Fruit fly (Drosophila melanogaster) whole organism, embryonic: ENCODE measurements around the gene CG43759.

Experiments
- Asciz ChIP-seq: fragments of 200-800 bp; sonication (Bioruptor generic); optimal IDR thresholded peaks from 2 replicates; lab custom pipeline; 2017; ENCODE audit warnings: missing biosample characterization, mild to moderate bottlenecking, missing genetic modification characterization, missing genetic modification reagents
- CG12942 ChIP-seq: fragments of 200-800 bp; sonication (Bioruptor generic); optimal IDR thresholded peaks from 3 replicates; lab custom pipeline; 2016; ENCODE audit warnings: missing biosample characterization, missing genetic modification characterization
- CG13123 ChIP-seq: fragments of 200-800 bp; sonication (Bioruptor generic); optimal IDR thresholded peaks from 2 replicates; lab custom pipeline; 2016; ENCODE audit warnings: missing biosample characterization, missing genetic modification characterization
- CG14710 ChIP-seq: fragments of 200-800 bp; sonication (Bioruptor generic); optimal IDR thresholded peaks from 3 replicates; lab custom pipeline; 2019; ENCODE audit warnings: missing biosample characterization, mild to moderate bottlenecking, missing genetic modification characterization, moderate library complexity
- CG15696 ChIP-seq: fragments of 200-800 bp; sonication (Bioruptor generic); optimal IDR thresholded peaks from 2 replicates; lab custom pipeline; 2019; ENCODE audit warnings: missing biosample characterization, mild to moderate bottlenecking, missing genetic modification characterization, moderate library complexity
- CG17328 ChIP-seq: fragments of 200-800 bp; sonication (Bioruptor generic); IDR thresholded peaks from 2 replicates; pipeline ENCODE4 v1.3.6; 2022; ENCODE audit warnings: missing biosample characterization, missing genetic modification characterization
- CG17912 ChIP-seq: fragments of 200-800 bp; sonication (Bioruptor generic); optimal IDR thresholded peaks from 2 replicates; lab custom pipeline; 2018; ENCODE audit warnings: missing biosample characterization, mild to moderate bottlenecking, missing genetic modification characterization
- CG2116 ChIP-seq: fragments of 200-800 bp; sonication (Bioruptor generic); optimal IDR thresholded peaks from 3 replicates; lab custom pipeline; 2018; ENCODE audit warnings: missing biosample characterization, mild to moderate bottlenecking, missing genetic modification characterization
- CG2129 ChIP-seq: fragments of 200-800 bp; sonication (Bioruptor generic); IDR thresholded peaks from 2 replicates; pipeline ENCODE4 v1.3.6; 2022; ENCODE audit warnings: missing biosample characterization, missing genetic modification characterization; ENCODE audit not compliant: partially characterized antibody
- CG2199 ChIP-seq: fragments of 200-800 bp; sonication (Bioruptor generic); IDR thresholded peaks from 3 replicates; pipeline ENCODE4 v1.3.6; 2022; ENCODE audit warnings: missing biosample characterization, missing genetic modification characterization
- CG30403 ChIP-seq: fragments of 200-800 bp; sonication (Bioruptor generic); optimal IDR thresholded peaks from 3 replicates; lab custom pipeline; 2016; ENCODE audit warnings: missing biosample characterization, missing genetic modification characterization
- CG32767 ChIP-seq: fragments of 200-800 bp; sonication (Bioruptor generic); IDR thresholded peaks from 2 replicates; pipeline ENCODE4 v1.3.6; 2022; ENCODE audit warnings: missing biosample characterization, missing genetic modification characterization
- CG3838 ChIP-seq: fragments of 200-800 bp; sonication (Bioruptor generic); optimal IDR thresholded peaks from 3 replicates; lab custom pipeline; 2016; ENCODE audit warnings: missing biosample characterization, missing genetic modification characterization
- CG3995 ChIP-seq: fragments of 200-800 bp; sonication (Bioruptor generic); optimal IDR thresholded peaks from 3 replicates; lab custom pipeline; 2016; ENCODE audit warnings: missing biosample characterization, missing genetic modification characterization
- CG4424 ChIP-seq: fragments of 200-800 bp; sonication (Bioruptor generic); optimal IDR thresholded peaks from 3 replicates; lab custom pipeline; 2016; ENCODE audit warnings: missing biosample characterization, missing genetic modification characterization
- CG4730 ChIP-seq: fragments of 200-800 bp; sonication (Bioruptor generic); IDR thresholded peaks from 2 replicates; pipeline ENCODE4 v1.3.6; 2022; ENCODE audit warnings: missing biosample characterization, missing genetic modification characterization
- CG4820 ChIP-seq: fragments of 200-800 bp; sonication (Bioruptor generic); optimal IDR thresholded peaks from 3 replicates; lab custom pipeline; 2016; ENCODE audit warnings: missing biosample characterization, missing genetic modification characterization
- CG6683 ChIP-seq: fragments of 200-800 bp; sonication (Bioruptor generic); optimal IDR thresholded peaks from 2 replicates; lab custom pipeline; 2017; ENCODE audit warnings: missing biosample characterization, mild to moderate bottlenecking, missing genetic modification characterization, missing genetic modification reagents
- CG7963 ChIP-seq: fragments of 200-800 bp; sonication (Bioruptor generic); IDR thresholded peaks from 3 replicates; pipeline ENCODE4 v1.3.6; 2022; ENCODE audit warnings: missing biosample characterization, missing genetic modification characterization; ENCODE audit not compliant: partially characterized antibody
- CG8478 ChIP-seq: fragments of >200 bp; optimal IDR thresholded peaks from 2 replicates; lab custom pipeline; 2018
- CG8944 ChIP-seq: fragments of 200-800 bp; sonication (Bioruptor generic); optimal IDR thresholded peaks from 3 replicates; lab custom pipeline; 2016; ENCODE audit warnings: missing biosample characterization, missing genetic modification characterization
- CG9437 ChIP-seq: fragments of 200-800 bp; sonication (Bioruptor generic); optimal IDR thresholded peaks from 2 replicates; lab custom pipeline; 2018; ENCODE audit warnings: missing biosample characterization, mild to moderate bottlenecking, missing genetic modification characterization
- CHES-1-like ChIP-seq: fragments of 200-800 bp; sonication (Bioruptor generic); optimal IDR thresholded peaks from 2 replicates; lab custom pipeline; 2016; ENCODE audit warnings: missing biosample characterization, missing genetic modification characterization
- D19B ChIP-seq: fragments of 200-800 bp; sonication (Bioruptor generic); optimal IDR thresholded peaks from 2 replicates; lab custom pipeline; 2017; ENCODE audit warnings: missing biosample characterization, mild to moderate bottlenecking, missing genetic modification characterization
- Deaf1 ChIP-seq: fragments of 200-800 bp; optimal IDR thresholded peaks from 3 replicates; lab custom pipeline; 2019; ENCODE audit warnings: missing biosample characterization, mild to moderate bottlenecking, missing genetic modification characterization, moderate library complexity
- E2f1 ChIP-seq: fragments of 200-800 bp; sonication (Bioruptor generic); IDR thresholded peaks from 2 replicates; pipeline ENCODE4 v1.3.6; 2022; ENCODE audit warnings: missing biosample characterization, missing genetic modification characterization
- Elba2 ChIP-seq: fragments of 200-800 bp; sonication (Bioruptor generic); optimal IDR thresholded peaks from 3 replicates; lab custom pipeline; 2016; ENCODE audit warnings: missing biosample characterization, missing genetic modification characterization
- Hr51 ChIP-seq, 2 experiments: fragments of 200-800 bp; sonication (Bioruptor generic); optimal IDR thresholded peaks; 2 replicates in 1 of 2; 3 replicates in 1 of 2; lab custom pipeline; 2016 to 2018; ENCODE audit warnings: missing biosample characterization in 2 of 2, missing genetic modification characterization in 2 of 2, mild to moderate bottlenecking in 1 of 2, moderate library complexity in 1 of 2
- MBD-R2 ChIP-seq: fragments of 200-800 bp; sonication (Bioruptor generic); IDR thresholded peaks from 2 replicates; pipeline ENCODE4 v1.3.6; 2022; ENCODE audit warnings: missing biosample characterization, missing genetic modification characterization
- Max ChIP-seq: fragments of 200-800 bp; sonication (Bioruptor generic); optimal IDR thresholded peaks from 2 replicates; lab custom pipeline; 2016; ENCODE audit warnings: missing biosample characterization, mild to moderate bottlenecking, missing genetic modification characterization
- Nf-YB ChIP-seq: fragments of 200-800 bp; sonication (Bioruptor generic); optimal IDR thresholded peaks from 3 replicates; lab custom pipeline; 2019; ENCODE audit warnings: missing biosample characterization, mild to moderate bottlenecking, missing genetic modification characterization, moderate library complexity
- Ptx1 ChIP-seq: fragments of 200-800 bp; sonication (Bioruptor generic); IDR thresholded peaks from 2 replicates; pipeline ENCODE4 v1.3.6; 2022; ENCODE audit warnings: missing biosample characterization, missing genetic modification characterization
- Side ChIP-seq: fragments of 200-800 bp; sonication (Bioruptor generic); optimal IDR thresholded peaks from 2 replicates; lab custom pipeline; 2016; ENCODE audit warnings: missing biosample characterization, missing genetic modification characterization
- Sry-δ ChIP-seq: fragments of 200-800 bp; sonication (Bioruptor generic); optimal IDR thresholded peaks from 2 replicates; lab custom pipeline; 2016; ENCODE audit warnings: missing biosample characterization, missing genetic modification characterization
- TFAM ChIP-seq: fragments of 200-800 bp; sonication (Bioruptor generic); optimal IDR thresholded peaks from 2 replicates; lab custom pipeline; 2017; ENCODE audit warnings: missing biosample characterization, missing genetic modification characterization, inconsistent platforms
- Trl ChIP-seq, 3 experiments: fragments of >200 bp in 2 of 3; fragments of 200-800 bp in 1 of 3; sonication (Bioruptor generic) in 1 of 3; optimal IDR thresholded peaks; 2 replicates in 1 of 3; 3 replicates in 2 of 3; lab custom pipeline; 2016 to 2017; ENCODE audit warnings: missing biosample characterization in 1 of 3, missing genetic modification characterization in 1 of 3
- Vsx1 ChIP-seq: fragments of 200-800 bp; sonication (Bioruptor generic); optimal IDR thresholded peaks from 2 replicates; lab custom pipeline; 2017; ENCODE audit warnings: missing biosample characterization, mild to moderate bottlenecking, missing genetic modification characterization, missing genetic modification reagents
- al ChIP-seq: fragments of 200-800 bp; sonication (Bioruptor generic); IDR thresholded peaks from 2 replicates; pipeline ENCODE4 v1.3.6; 2022; ENCODE audit warnings: missing biosample characterization, missing genetic modification characterization
- bowl ChIP-seq: fragments of 200-800 bp; sonication (Bioruptor generic); IDR thresholded peaks from 2 replicates; pipeline ENCODE4 v1.3.6; 2022; ENCODE audit warnings: missing biosample characterization, missing genetic modification characterization
- dan ChIP-seq: fragments of 200-800 bp; sonication (Bioruptor generic); IDR thresholded peaks from 2 replicates; pipeline ENCODE4 v1.3.6; 2022; ENCODE audit warnings: missing biosample characterization, missing genetic modification characterization
- dysf ChIP-seq: fragments of 200-800 bp; sonication (Bioruptor generic); IDR thresholded peaks from 3 replicates; pipeline ENCODE4 v1.3.6; 2022; ENCODE audit warnings: missing biosample characterization, missing genetic modification characterization
- esg ChIP-seq: fragments of 200-800 bp; sonication (Bioruptor generic); conservative IDR thresholded peaks from 2 replicates; pipeline ENCODE4 v1.3.6; 2022; ENCODE audit warnings: missing biosample characterization, missing genetic modification characterization
- gcm2 ChIP-seq: fragments of 200-800 bp; sonication (Bioruptor generic); optimal IDR thresholded peaks from 2 replicates; lab custom pipeline; 2016; ENCODE audit warnings: missing biosample characterization, missing genetic modification characterization
- kni ChIP-seq: fragments of 200-800 bp; sonication (Bioruptor generic); optimal IDR thresholded peaks from 3 replicates; lab custom pipeline; 2017; ENCODE audit warnings: mild to moderate bottlenecking, missing biosample characterization, missing genetic modification reagents, missing genetic modification characterization
- luna ChIP-seq: fragments of 200-800 bp; sonication (Bioruptor generic); optimal IDR thresholded peaks from 2 replicates; lab custom pipeline; 2016; ENCODE audit warnings: missing biosample characterization, missing genetic modification characterization
- nerfin-2 ChIP-seq: fragments of 200-800 bp; sonication (Bioruptor generic); IDR thresholded peaks from 2 replicates; pipeline ENCODE4 v1.3.6; 2022; ENCODE audit warnings: missing biosample characterization, missing genetic modification characterization; ENCODE audit not compliant: partially characterized antibody
- onecut ChIP-seq: fragments of 200-800 bp; sonication (Bioruptor generic); IDR thresholded peaks from 2 replicates; pipeline ENCODE4 v1.3.6; 2022; ENCODE audit warnings: missing biosample characterization, missing genetic modification characterization
- peb ChIP-seq: fragments of 200-800 bp; sonication (Bioruptor generic); IDR thresholded peaks from 2 replicates; pipeline ENCODE4 v1.3.6; 2022; ENCODE audit warnings: missing biosample characterization, missing genetic modification characterization
- pho ChIP-seq: fragments of 200-800 bp; sonication (Bioruptor generic); optimal IDR thresholded peaks from 2 replicates; lab custom pipeline; 2016; ENCODE audit warnings: missing biosample characterization, missing genetic modification characterization
- repo ChIP-seq: fragments of 200-800 bp; sonication (Bioruptor generic); optimal IDR thresholded peaks from 2 replicates; lab custom pipeline; 2016; ENCODE audit warnings: missing biosample characterization, missing genetic modification characterization
- sob ChIP-seq: fragments of 200-800 bp; sonication (Bioruptor generic); IDR thresholded peaks from 2 replicates; pipeline ENCODE4 v1.3.6; 2022; ENCODE audit warnings: missing biosample characterization, missing genetic modification characterization

The CG43759 gene

dm6 chrX:18920642-18921355 is 9.3 kb upstream of the CG43759 start (continued):
- TF ChIP-seq Asciz (GFP tag; lab: Kevin White, UChicago) (peak; percentile 17), CG17912 (no peak), Ptx1 (peak; percentile 57; the same call in 1 of the 2 replicates), nerfin-2 (GFP tag; lab: Robert Waterston, UW) (no peak), CG2199 (GFP tag; lab: Robert Waterston, UW) (no peak), CG30403 (GFP tag; lab: Kevin White, UChicago) (peak; percentile 50), CG32767 (GFP tag; lab: Robert Waterston, UW) (no peak), CG8478 (no peak), Deaf1 (tag; lab: Kevin White, UChicago) (no peak), CG3995 (GFP tag; lab: Kevin White, UChicago) (no peak), peb (GFP tag; lab: Robert Waterston, UW) (no peak), Sry-δ (no peak), CG4730 (GFP tag; lab: Robert Waterston, UW) (no peak), CHES-1-like (GFP tag; lab: Kevin White, UChicago) (no peak), Trl (optimal IDR thresholded peaks at IDR 0.05; lab: Kevin White, UChicago) (no peak), Trl (GFP tag; optimal IDR thresholded peaks at IDR 0.05; lab: Kevin White, UChicago) (no peak), Max (GFP tag; lab: Kevin White, UChicago) (no peak), CG4424 (GFP tag; lab: Kevin White, UChicago) (peak; percentile 36), CG2116 (no peak), onecut (no peak), Hr51 (GFP tag; optimal IDR thresholded peaks at IDR 0.05; lab: Kevin White, UChicago) (peak; percentile 2 to 58), CG8944 (GFP tag; lab: Kevin White, UChicago) (peak; percentile 8), CG2129 (GFP tag; lab: Robert Waterston, UW) (no peak), CG13123 (no peak), dysf (GFP tag; lab: Robert Waterston, UW) (peak; percentile 38; the same call in 1 of the 3 replicates), Vsx1 (GFP tag; lab: Kevin White, UChicago) (no peak), CG9437 (GFP tag; lab: Kevin White, UChicago) (peak; percentile 21), MBD-R2 (GFP tag; lab: Robert Waterston, UW) (no peak), CG17328 (no peak; the same call in 1 of the 2 replicates), CG3838 (GFP tag; lab: Kevin White, UChicago) (no peak), CG12942 (GFP tag; lab: Kevin White, UChicago) (no peak), dan (no peak), luna (GFP tag; lab: Kevin White, UChicago) (no peak), CG4820 (GFP tag; lab: Kevin White, UChicago) (peak; percentile 43), CG6683 (no peak), gcm2 (GFP tag; lab: Kevin White, UChicago) (no peak), sob (GFP tag; lab: Robert Waterston, UW) (no peak), pho (GFP tag; lab: Kevin White, UChicago) (no peak), CG7963 (GFP tag; lab: Robert Waterston, UW) (no peak), Nf-YB (GFP tag; lab: Kevin White, UChicago) (no peak), bowl (GFP tag; lab: Robert Waterston, UW) (no peak), TFAM (no peak), CG14710 (tag; lab: Kevin White, UChicago) (peak; percentile 46), kni (GFP tag; lab: Kevin White, UChicago) (no peak), CG15696 (no peak), D19B (GFP tag; lab: Kevin White, UChicago) (no peak), Side (GFP tag; lab: Kevin White, UChicago) (no peak), Elba2 (GFP tag; lab: Kevin White, UChicago) (no peak), E2f1 (GFP tag; lab: Robert Waterston, UW) (peak; percentile 55), esg (GFP tag; lab: Robert Waterston, UW) (no peak; the same call in 1 of the 2 replicates), repo (GFP tag; lab: Kevin White, UChicago) (no peak), al (GFP tag; lab: Robert Waterston, UW) (no peak)
